Worm (Caenorhabditis elegans) whole organism, early embryonic: ENCODE measurements around the gene fbxa-38.
"Not testable (repeated sequence)": the region's sequence is repeated elsewhere in the genome, so short reads cannot be mapped to it uniquely, and the experiment has no call there.

ENCODE experiments used
- B0310.2 ChIP-seq: sonication (generic microtip); optimal IDR thresholded peaks from 2 replicates; lab custom pipeline; 2016; ENCODE audit warnings: mild to moderate bottlenecking, missing genetic modification characterization, missing compliant biosample characterization
- F13C5.2 ChIP-seq: sonication (generic microtip); optimal IDR thresholded peaks from 2 replicates; lab custom pipeline; 2017; ENCODE audit warnings: mild to moderate bottlenecking, missing genetic modification characterization, inconsistent platforms, missing compliant biosample characterization
- aly-1 ChIP-seq: sonication (generic microtip); optimal IDR thresholded peaks from 2 replicates; lab custom pipeline; 2016; ENCODE audit warnings: missing genetic modification characterization, missing compliant biosample characterization
- ama-1 ChIP-seq: fragments of 150-350 bp; optimal IDR thresholded peaks from 2 replicates; lab custom pipeline; 2014
- ceh-13 ChIP-seq: fragments of 200-800 bp; sonication (Bioruptor generic); optimal IDR thresholded peaks from 2 replicates; lab custom pipeline; 2018; ENCODE audit warnings: mild to moderate bottlenecking, missing genetic modification characterization, missing compliant biosample characterization
- ceh-36 ChIP-seq: sonication (generic microtip); optimal IDR thresholded peaks from 2 replicates; lab custom pipeline; 2016; ENCODE audit warnings: missing genetic modification characterization, inconsistent platforms, missing compliant biosample characterization
- ets-7 ChIP-seq: sonication (generic microtip); optimal IDR thresholded peaks from 2 replicates; lab custom pipeline; 2016; ENCODE audit warnings: missing genotype, missing genetic modification characterization, missing compliant biosample characterization
- flt-1 ChIP-seq: fragments of 200-800 bp; sonication (Bioruptor generic); IDR thresholded peaks from 2 replicates; pipeline ENCODE4 v1.3.6; 2022; ENCODE audit warnings: missing genetic modification characterization, missing compliant biosample characterization
- hmbx-1 ChIP-seq: sonication (generic microtip); optimal IDR thresholded peaks from 2 replicates; lab custom pipeline; 2016; ENCODE audit warnings: mild to moderate bottlenecking, missing genetic modification characterization, missing compliant biosample characterization
- hmg-4 ChIP-seq: fragments of 200-800 bp; sonication (Bioruptor generic); optimal IDR thresholded peaks from 2 replicates; lab custom pipeline; 2018; ENCODE audit warnings: mild to moderate bottlenecking, missing genetic modification characterization, missing compliant biosample characterization
- hnd-1 ChIP-seq: sonication (generic microtip); optimal IDR thresholded peaks from 2 replicates; lab custom pipeline; 2016; ENCODE audit warnings: missing genetic modification characterization, missing compliant biosample characterization
- pes-1 ChIP-seq: fragments of 200-800 bp; sonication (Bioruptor generic); IDR thresholded peaks from 2 replicates; pipeline ENCODE4 v1.3.6; 2022; ENCODE audit warnings: missing genetic modification reagents, missing genetic modification characterization, missing compliant biosample characterization
- scrt-1 ChIP-seq: fragments of 200-800 bp; sonication (Bioruptor generic); IDR thresholded peaks from 2 replicates; pipeline ENCODE4 v1.3.6; 2022; ENCODE audit warnings: missing genetic modification characterization, missing compliant biosample characterization
- sea-1 ChIP-seq: fragments of 200-800 bp; sonication (Bioruptor generic); conservative IDR thresholded peaks from 2 replicates; pipeline ENCODE4 v1.3.6; 2022; ENCODE audit warnings: missing genetic modification characterization, missing compliant biosample characterization
- tbx-11 ChIP-seq: fragments of 200-800 bp; sonication (Bioruptor generic); IDR thresholded peaks from 2 replicates; pipeline ENCODE4 v1.3.6; 2022; ENCODE audit warnings: missing genetic modification characterization, missing compliant biosample characterization
- tbx-37 ChIP-seq: fragments of 200-800 bp; sonication (Bioruptor generic); conservative IDR thresholded peaks from 2 replicates; pipeline ENCODE4 v1.3.6; 2022; ENCODE audit warnings: missing genetic modification reagents, missing genetic modification characterization, missing compliant biosample characterization
- tra-4 ChIP-seq: sonication (generic microtip); optimal IDR thresholded peaks from 2 replicates; lab custom pipeline; 2017; ENCODE audit warnings: missing genetic modification characterization, missing compliant biosample characterization

Gene fbxa-38

ce11 chrIII:2245727-2246126, 21.3 kb downstream of the fbxa-38 start, which contains the start of gene srd-67:
TSS of gene srd-67 (minus strand) at chrIII:2245827.
- no peak for TF ChIP-seq hnd-1 (tag; lab: Kevin White, UChicago)
- TF ChIP-seq tra-4 (tag; lab: Kevin White, UChicago) = no peak
- TF ChIP-seq pes-1 (GFP tag; lab: Robert Waterston, UW) = no peak
- TF ChIP-seq B0310.2 (tag; lab: Kevin White, UChicago) = no peak
- TF ChIP-seq hmg-4 = no peak
- TF ChIP-seq ceh-13 = no peak

DNA sequence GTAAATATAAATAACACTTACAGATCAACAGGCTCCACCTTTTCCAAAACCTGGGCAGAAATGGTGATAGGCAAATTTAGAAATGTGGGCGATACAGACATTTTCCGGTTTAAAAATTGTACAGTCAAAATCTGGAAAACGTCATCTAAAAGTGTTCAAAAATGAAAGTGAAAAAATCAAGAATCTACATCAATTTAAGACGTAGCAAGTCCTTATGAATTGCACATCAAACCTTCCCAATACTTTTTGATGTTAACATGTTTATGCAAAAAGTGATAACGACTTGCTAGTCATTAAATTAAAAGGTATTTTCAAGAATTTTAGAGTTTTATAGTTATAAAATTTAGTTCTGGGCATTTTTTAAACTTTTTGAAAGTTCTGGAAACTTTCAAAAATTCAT, 26.9 kb downstream of the fbxa-38 start, which contains the start of gene fbxa-7:
Gene fbxa-7 (minus strand): TSS at position 101 of the 400 bp plus-strand sequence.
- no peak for TF ChIP-seq tbx-11 (GFP tag; lab: Robert Waterston, UW)
- TF ChIP-seq ceh-13 = no peak
- TF ChIP-seq F13C5.2 (tag; lab: Kevin White, UChicago) = no peak
- TF ChIP-seq hmbx-1 (tag; lab: Kevin White, UChicago) = no peak
- no peak for TF ChIP-seq B0310.2 (tag; lab: Kevin White, UChicago)
- TF ChIP-seq ceh-36 (tag; lab: Kevin White, UChicago) = no peak
- TF ChIP-seq hmg-4 = no peak

ce11 chrIII:2253027-2253499, 28.6 kb downstream of the fbxa-38 start, which contains the start of gene fbxa-73:
TSS of gene fbxa-73 (plus strand) at chrIII:2253449.
- no peak for TF ChIP-seq F13C5.2 (tag; lab: Kevin White, UChicago)
- TF ChIP-seq hnd-1 (tag; lab: Kevin White, UChicago) = no peak
- TF ChIP-seq tbx-11 (GFP tag; lab: Robert Waterston, UW) = no peak
- no peak for TF ChIP-seq flt-1 (GFP tag; lab: Robert Waterston, UW)

DNA sequence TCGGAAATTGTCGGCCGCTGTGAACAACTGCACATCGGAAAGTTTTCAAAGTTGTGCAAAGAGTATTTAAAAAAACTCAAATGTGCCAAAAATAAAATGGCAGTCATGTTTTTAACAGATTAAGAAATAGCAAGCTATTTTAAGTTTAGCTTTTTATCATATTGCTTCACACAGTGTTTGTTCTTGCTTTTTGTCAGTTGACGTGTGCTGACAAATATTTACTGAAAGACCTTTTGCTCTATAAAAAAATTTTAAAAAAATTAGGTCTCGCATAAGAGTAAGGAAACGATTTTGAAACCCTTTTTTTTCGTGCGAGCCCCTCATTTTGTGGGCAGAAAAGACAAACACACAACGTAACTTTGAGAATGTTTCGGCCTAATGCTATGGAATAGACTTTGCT, 31.1 kb downstream of the fbxa-38 start, which contains the start of gene fbxa-71:
Gene fbxa-71 (plus strand): TSS at position 301 of the 400 bp plus-strand sequence.
- TF ChIP-seq hmg-4 = no peak
- TF ChIP-seq hmbx-1 (tag; lab: Kevin White, UChicago) = no peak
- TF ChIP-seq ets-7 (tag; lab: Kevin White, UChicago) = no peak
- no peak for TF ChIP-seq ceh-36 (tag; lab: Kevin White, UChicago)
- no peak for TF ChIP-seq F13C5.2 (tag; lab: Kevin White, UChicago)
- no peak for TF ChIP-seq aly-1 (tag; lab: Kevin White, UChicago)
- no peak for TF ChIP-seq pes-1 (GFP tag; lab: Robert Waterston, UW)

ce11 chrIII:2258863-2259262, 34.4 kb downstream of the fbxa-38 start, which contains the start of gene fbxa-43:
TSS of gene fbxa-43 (minus strand) at chrIII:2258963.
- no peak for TF ChIP-seq tbx-37 (GFP tag; lab: Robert Waterston, UW)
- TF ChIP-seq ceh-36 (tag; lab: Kevin White, UChicago) = no peak
- TF ChIP-seq hmg-4 = no peak

DNA sequence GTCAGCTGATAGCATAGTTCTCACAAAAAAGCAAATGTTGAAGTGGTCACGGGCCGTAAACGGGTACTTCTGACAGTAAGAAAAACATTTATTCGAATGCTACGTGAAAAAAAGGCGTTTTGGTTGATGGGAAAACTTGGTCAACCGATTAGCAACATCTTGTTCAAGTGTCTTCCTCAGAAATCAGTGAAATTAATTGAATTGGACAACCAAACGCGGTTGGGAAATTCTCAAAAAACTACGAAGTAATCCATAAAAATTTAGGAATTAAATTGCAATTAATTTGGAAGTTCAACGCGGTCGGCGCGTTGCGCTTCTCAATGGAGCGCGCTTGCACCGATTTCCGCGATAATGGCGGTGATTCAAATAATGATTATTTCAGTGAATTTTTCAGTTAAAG, 34.9 kb downstream of the fbxa-38 start:
- no peak for TF ChIP-seq hmg-4
- TF ChIP-seq hnd-1 (tag; lab: Kevin White, UChicago) = no peak
- TF ChIP-seq pes-1 (GFP tag; lab: Robert Waterston, UW) = no peak
- TF ChIP-seq B0310.2 (tag; lab: Kevin White, UChicago) = no peak
- no peak for TF ChIP-seq scrt-1
- TF ChIP-seq F13C5.2 (tag; lab: Kevin White, UChicago) = no peak
- TF ChIP-seq flt-1 (GFP tag; lab: Robert Waterston, UW) = no peak
- no peak for TF ChIP-seq ceh-36 (tag; lab: Kevin White, UChicago)
- TF ChIP-seq tra-4 (tag; lab: Kevin White, UChicago) = no peak
- no peak for TF ChIP-seq ama-1 (lab: Kevin White, UChicago)
- TF ChIP-seq ets-7 (tag; lab: Kevin White, UChicago) = no peak
- TF ChIP-seq tbx-11 (GFP tag; lab: Robert Waterston, UW) = no peak
- TF ChIP-seq sea-1 (GFP tag; lab: Robert Waterston, UW) = no peak
- no peak for TF ChIP-seq ceh-13
- TF ChIP-seq aly-1 (tag; lab: Kevin White, UChicago) = no peak
- no peak for TF ChIP-seq tbx-37 (GFP tag; lab: Robert Waterston, UW)
- TF ChIP-seq hmbx-1 (tag; lab: Kevin White, UChicago) = no peak

DNA sequence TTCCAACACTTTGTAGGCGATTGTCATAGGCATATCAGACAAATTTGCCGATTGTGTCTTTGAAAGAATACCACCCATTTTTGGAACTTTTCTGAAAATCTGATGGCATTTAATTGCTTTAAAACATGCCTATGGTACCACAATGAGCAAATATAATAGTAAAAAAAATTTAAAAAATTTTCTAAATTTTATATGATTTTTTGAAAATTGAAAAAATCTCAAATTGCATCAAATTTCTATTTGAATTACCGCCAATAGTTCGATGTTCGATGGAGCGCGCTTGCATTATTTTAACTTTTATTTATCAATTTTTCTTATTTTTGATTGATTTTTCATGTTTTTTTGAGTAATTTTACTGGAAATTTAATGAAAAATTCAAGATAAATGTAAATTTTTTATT, 36.9 kb downstream of the fbxa-38 start, which contains the start of gene fbxa-42:
Gene fbxa-42 (minus strand): TSS at position 101 of the 400 bp plus-strand sequence.
- TF ChIP-seq ceh-36 (tag; lab: Kevin White, UChicago); pes-1 (GFP tag; lab: Robert Waterston, UW); tra-4 (tag; lab: Kevin White, UChicago): not testable (repeated sequence)

ce11 chrIII:2262942-2263341, 38.5 kb downstream of the fbxa-38 start, which contains the start of gene Y54F10BM.6:
TSS of gene Y54F10BM.6 (plus strand) at chrIII:2263242.
- TF ChIP-seq B0310.2 (tag; lab: Kevin White, UChicago) = no peak
- no peak for TF ChIP-seq F13C5.2 (tag; lab: Kevin White, UChicago)
- no peak for TF ChIP-seq flt-1 (GFP tag; lab: Robert Waterston, UW)
- TF ChIP-seq tbx-37 (GFP tag; lab: Robert Waterston, UW) = no peak
- no peak for TF ChIP-seq tbx-11 (GFP tag; lab: Robert Waterston, UW)
- no peak for TF ChIP-seq tra-4 (tag; lab: Kevin White, UChicago)
- TF ChIP-seq ets-7 (tag; lab: Kevin White, UChicago) = no peak
- no peak for TF ChIP-seq ceh-13
- no peak for TF ChIP-seq sea-1 (GFP tag; lab: Robert Waterston, UW)
- no peak for TF ChIP-seq ama-1 (lab: Kevin White, UChicago)
- no peak for TF ChIP-seq hnd-1 (tag; lab: Kevin White, UChicago)
- no peak for TF ChIP-seq ceh-36 (tag; lab: Kevin White, UChicago)
- TF ChIP-seq scrt-1 = no peak
